Worm (Caenorhabditis elegans): ENCODE results near the gene cwn-1.

ce11 chrII:156999-157499, 23.7 kb upstream of the cwn-1 start:
- TF ChIP-seq ref-1 (GFP tag; conservative IDR thresholded peaks at IDR 0.05) = no peak
- TF ChIP-seq ztf-29 (GFP tag; IDR thresholded peaks at IDR 0.05) = no peak
- no peak for TF ChIP-seq flt-1 (GFP tag; IDR thresholded peaks at IDR 0.05)
- no peak for TF ChIP-seq ztf-23 (GFP tag; IDR thresholded peaks at IDR 0.05)

Data from whole organism, midembryonic.